Fruit fly (Drosophila melanogaster) whole organism, embryonic: ENCODE results near the gene Idgf4.

Experiments used
- Asciz ChIP-seq: fragments of 200-800 bp; sonication (Bioruptor generic); optimal IDR thresholded peaks from 2 replicates; lab custom pipeline; 2017; ENCODE audit warnings: missing biosample characterization, mild to moderate bottlenecking, missing genetic modification characterization, missing genetic modification reagents
- CG10366 ChIP-seq: fragments of 200-800 bp; sonication (Bioruptor generic); IDR thresholded peaks from 2 replicates; pipeline ENCODE4 v1.3.6; 2022; ENCODE audit warnings: missing biosample characterization, missing genetic modification characterization
- CG11456 ChIP-seq: fragments of 200-800 bp; sonication (Bioruptor generic); IDR thresholded peaks from 3 replicates; pipeline ENCODE4 v1.3.6; 2022; ENCODE audit warnings: missing biosample characterization, missing genetic modification characterization
- CG11696 ChIP-seq: fragments of 200-800 bp; sonication (Bioruptor generic); IDR thresholded peaks from 2 replicates; pipeline ENCODE4 v1.3.6; 2022; ENCODE audit warnings: missing biosample characterization, missing genetic modification characterization
- CG11723 ChIP-seq: fragments of 200-800 bp; sonication (Bioruptor generic); optimal IDR thresholded peaks from 2 replicates; lab custom pipeline; 2017; ENCODE audit warnings: missing biosample characterization, mild to moderate bottlenecking, missing genetic modification characterization
- CG12219 ChIP-seq: fragments of 200-800 bp; sonication (Bioruptor generic); optimal IDR thresholded peaks from 3 replicates; lab custom pipeline; 2018; ENCODE audit warnings: missing biosample characterization, mild to moderate bottlenecking, missing genetic modification characterization
- CG12391 ChIP-seq: fragments of 200-800 bp; sonication (Bioruptor generic); optimal IDR thresholded peaks from 3 replicates; lab custom pipeline; 2018; ENCODE audit warnings: missing biosample characterization, mild to moderate bottlenecking, missing genetic modification characterization, moderate library complexity
- CG12942 ChIP-seq: fragments of 200-800 bp; sonication (Bioruptor generic); optimal IDR thresholded peaks from 3 replicates; lab custom pipeline; 2016; ENCODE audit warnings: missing biosample characterization, missing genetic modification characterization
- CG14667 ChIP-seq: fragments of 200-800 bp; sonication (Bioruptor generic); IDR thresholded peaks from 2 replicates; pipeline ENCODE4 v1.3.6; 2022; ENCODE audit warnings: missing biosample characterization, missing genetic modification characterization
- CG15269 ChIP-seq: fragments of 200-800 bp; sonication (Bioruptor generic); optimal IDR thresholded peaks from 2 replicates; lab custom pipeline; 2018; ENCODE audit warnings: missing biosample characterization, mild to moderate bottlenecking, missing genetic modification characterization, moderate library complexity
- CG2712 ChIP-seq: fragments of 200-800 bp; optimal IDR thresholded peaks from 3 replicates; lab custom pipeline; 2019; ENCODE audit warnings: missing biosample characterization, mild to moderate bottlenecking, missing genetic modification characterization, moderate library complexity
- CG31441 ChIP-seq: fragments of 200-800 bp; sonication (Bioruptor generic); IDR thresholded peaks from 2 replicates; pipeline ENCODE4 v1.3.6; 2022; ENCODE audit warnings: missing biosample characterization, missing genetic modification characterization
- CG33557 ChIP-seq: fragments of 200-800 bp; sonication (Bioruptor generic); optimal IDR thresholded peaks from 2 replicates; lab custom pipeline; 2019; ENCODE audit warnings: missing biosample characterization, mild to moderate bottlenecking, missing genetic modification characterization, moderate library complexity
- CG4424 ChIP-seq: fragments of 200-800 bp; sonication (Bioruptor generic); optimal IDR thresholded peaks from 3 replicates; lab custom pipeline; 2016; ENCODE audit warnings: missing biosample characterization, missing genetic modification characterization
- CG7357 ChIP-seq: fragments of 200-800 bp; sonication (Bioruptor generic); IDR thresholded peaks from 3 replicates; pipeline ENCODE4 v1.3.6; 2022; ENCODE audit warnings: missing biosample characterization, missing genetic modification characterization
- CG7556 ChIP-seq: fragments of 200-800 bp; sonication (Bioruptor generic); optimal IDR thresholded peaks from 2 replicates; lab custom pipeline; 2017; ENCODE audit warnings: missing biosample characterization, mild to moderate bottlenecking, missing genetic modification characterization
- CG7928 ChIP-seq: fragments of 200-800 bp; sonication (Bioruptor generic); optimal IDR thresholded peaks from 2 replicates; lab custom pipeline; 2017; ENCODE audit warnings: missing biosample characterization, mild to moderate bottlenecking, missing genetic modification characterization
- CG7987 ChIP-seq: fragments of 200-800 bp; sonication (Bioruptor generic); optimal IDR thresholded peaks from 2 replicates; lab custom pipeline; 2018; ENCODE audit warnings: missing biosample characterization, mild to moderate bottlenecking, missing genetic modification characterization, moderate library complexity
- Camta ChIP-seq: fragments of 200-800 bp; sonication (Bioruptor generic); optimal IDR thresholded peaks from 2 replicates; lab custom pipeline; 2016; ENCODE audit warnings: missing biosample characterization, missing genetic modification characterization
- D19A ChIP-seq: fragments of 200-800 bp; optimal IDR thresholded peaks from 3 replicates; lab custom pipeline; 2019; ENCODE audit warnings: missing biosample characterization, mild to moderate bottlenecking, missing genetic modification characterization, moderate library complexity
- Doc3 ChIP-seq: fragments of 200-800 bp; sonication (Bioruptor generic); IDR thresholded peaks from 3 replicates; pipeline ENCODE4 v1.3.6; 2022; ENCODE audit warnings: missing biosample characterization, missing genetic modification characterization; ENCODE audit not compliant: partially characterized antibody
- ERR ChIP-seq: fragments of 200-800 bp; sonication (Bioruptor generic); optimal IDR thresholded peaks from 2 replicates; lab custom pipeline; 2016; ENCODE audit warnings: missing biosample characterization, missing genetic modification characterization
- Ets65A ChIP-seq: fragments of 200-800 bp; sonication (Bioruptor generic); peaks from one replicate; lab custom pipeline; 2016; ENCODE audit warnings: missing biosample characterization, missing genetic modification characterization
- Ets97D ChIP-seq: fragments of 200-800 bp; sonication (Bioruptor generic); optimal IDR thresholded peaks from 3 replicates; lab custom pipeline; 2016; ENCODE audit warnings: missing biosample characterization, missing genetic modification characterization
- HHEX ChIP-seq: fragments of 200-800 bp; sonication (Bioruptor generic); optimal IDR thresholded peaks from 3 replicates; lab custom pipeline; 2017; ENCODE audit warnings: missing biosample characterization, mild to moderate bottlenecking, missing genetic modification characterization, missing genetic modification reagents
- HLHmδ ChIP-seq: fragments of 200-800 bp; sonication (Bioruptor generic); optimal IDR thresholded peaks from 2 replicates; lab custom pipeline; 2018; ENCODE audit warnings: missing biosample characterization, mild to moderate bottlenecking, missing genetic modification characterization, moderate library complexity
- MBD-R2 ChIP-seq: fragments of 200-800 bp; sonication (Bioruptor generic); IDR thresholded peaks from 2 replicates; pipeline ENCODE4 v1.3.6; 2022; ENCODE audit warnings: missing biosample characterization, missing genetic modification characterization
- NC2β ChIP-seq: fragments of 200-800 bp; sonication (Bioruptor generic); optimal IDR thresholded peaks from 2 replicates; lab custom pipeline; 2016; ENCODE audit warnings: missing biosample characterization, missing genetic modification characterization
- Oli ChIP-seq: fragments of 200-800 bp; sonication (Bioruptor generic); optimal IDR thresholded peaks from 2 replicates; lab custom pipeline; 2018; ENCODE audit warnings: missing biosample characterization, mild to moderate bottlenecking, missing genetic modification characterization, moderate library complexity
- Rfx ChIP-seq: fragments of 200-800 bp; sonication (Bioruptor generic); IDR thresholded peaks from 2 replicates; pipeline ENCODE4 v1.3.6; 2022; ENCODE audit warnings: missing biosample characterization, missing genetic modification characterization
- Sox100B ChIP-seq: fragments of 200-800 bp; sonication (Bioruptor generic); optimal IDR thresholded peaks from 3 replicates; lab custom pipeline; 2018; ENCODE audit warnings: missing biosample characterization, mild to moderate bottlenecking, missing genetic modification characterization
- Taf1 ChIP-seq: fragments of 200-800 bp; sonication (Bioruptor generic); IDR thresholded peaks from 2 replicates; pipeline ENCODE4 v1.3.6; 2022; ENCODE audit warnings: missing biosample characterization, missing genetic modification characterization
- ara ChIP-seq: fragments of 200-800 bp; sonication (Bioruptor generic); IDR thresholded peaks from 2 replicates; pipeline ENCODE4 v1.3.6; 2022; ENCODE audit warnings: missing biosample characterization, missing genetic modification characterization
- bcd ChIP-seq: fragments of 200-800 bp; sonication (Bioruptor generic); optimal IDR thresholded peaks from 2 replicates; lab custom pipeline; 2017; ENCODE audit warnings: missing biosample characterization, mild to moderate bottlenecking, missing genetic modification characterization
- crp ChIP-seq, 2 experiments: fragments of 200-800 bp; sonication (Bioruptor generic); optimal IDR thresholded peaks; 2 replicates in 1 of 2; 3 replicates in 1 of 2; lab custom pipeline; 2017; ENCODE audit warnings: missing biosample characterization in 2 of 2, missing genetic modification characterization in 2 of 2, mild to moderate bottlenecking in 1 of 2, moderate library complexity in 1 of 2
- danr ChIP-seq: fragments of 200-800 bp; sonication (Bioruptor generic); IDR thresholded peaks from 2 replicates; pipeline ENCODE4 v1.3.6; 2022; ENCODE audit warnings: missing biosample characterization, missing genetic modification characterization
- dysf ChIP-seq: fragments of 200-800 bp; sonication (Bioruptor generic); IDR thresholded peaks from 3 replicates; pipeline ENCODE4 v1.3.6; 2022; ENCODE audit warnings: missing biosample characterization, missing genetic modification characterization
- eve ChIP-seq, 2 experiments: fragments of >200 bp; optimal IDR thresholded peaks; 2 replicates each; lab custom pipeline; 2017; ENCODE audit warnings: missing biosample characterization in 2 of 2, missing genetic modification characterization in 2 of 2
- grau ChIP-seq: fragments of 200-800 bp; optimal IDR thresholded peaks from 3 replicates; lab custom pipeline; 2019; ENCODE audit warnings: missing biosample characterization, mild to moderate bottlenecking, missing genetic modification characterization, moderate library complexity
- her ChIP-seq: fragments of 200-800 bp; sonication (Bioruptor generic); optimal IDR thresholded peaks from 2 replicates; lab custom pipeline; 2016; ENCODE audit warnings: missing biosample characterization, missing genetic modification characterization
- hkb ChIP-seq, 2 experiments: fragments of 200-800 bp in 1 of 2; fragments of >200 bp in 1 of 2; sonication (Bioruptor generic) in 1 of 2; IDR thresholded peaks in 1 of 2; optimal IDR thresholded peaks in 1 of 2; 2 replicates each; pipeline versions ENCODE4 v1.3.6 to Lab custom; 2017 to 2022; ENCODE audit warnings: missing biosample characterization in 1 of 2, missing genetic modification characterization in 1 of 2
- lov ChIP-seq, 2 experiments: fragments of 200-800 bp in 1 of 2; fragments of >200 bp in 1 of 2; sonication (Bioruptor generic) in 1 of 2; IDR thresholded peaks in 1 of 2; optimal IDR thresholded peaks in 1 of 2; 2 replicates in 1 of 2; 3 replicates in 1 of 2; pipeline versions ENCODE4 v1.3.6 to Lab custom; 2017 to 2022; ENCODE audit warnings: missing biosample characterization in 1 of 2, missing genetic modification characterization in 1 of 2
- nerfin-1 ChIP-seq: fragments of 200-800 bp; sonication (Bioruptor generic); optimal IDR thresholded peaks from 3 replicates; lab custom pipeline; 2019; ENCODE audit warnings: missing biosample characterization, mild to moderate bottlenecking, missing genetic modification characterization, moderate library complexity
- nmo ChIP-seq: fragments of 200-800 bp; sonication (Bioruptor generic); optimal IDR thresholded peaks from 2 replicates; lab custom pipeline; 2018; ENCODE audit warnings: missing biosample characterization, mild to moderate bottlenecking, missing genetic modification characterization, moderate library complexity
- peb ChIP-seq: fragments of 200-800 bp; sonication (Bioruptor generic); IDR thresholded peaks from 2 replicates; pipeline ENCODE4 v1.3.6; 2022; ENCODE audit warnings: missing biosample characterization, missing genetic modification characterization
- pita ChIP-seq: fragments of 200-800 bp; sonication (Bioruptor generic); optimal IDR thresholded peaks from 2 replicates; lab custom pipeline; 2017; ENCODE audit warnings: missing biosample characterization, mild to moderate bottlenecking, missing genetic modification characterization
- row ChIP-seq: fragments of 200-800 bp; sonication (Bioruptor generic); IDR thresholded peaks from 3 replicates; pipeline ENCODE4 v1.3.6; 2022; ENCODE audit warnings: missing biosample characterization, missing genetic modification characterization
- sens ChIP-seq: fragments of 200-800 bp; sonication (Bioruptor generic); peaks from one replicate; lab custom pipeline; 2016; ENCODE audit warnings: missing biosample characterization, missing genetic modification characterization
- unpg ChIP-seq: fragments of 200-800 bp; sonication (Bioruptor generic); optimal IDR thresholded peaks from 3 replicates; lab custom pipeline; 2018; ENCODE audit warnings: missing biosample characterization, mild to moderate bottlenecking, missing genetic modification characterization, moderate library complexity
- zf30C ChIP-seq: fragments of 200-800 bp; sonication (Bioruptor generic); optimal IDR thresholded peaks from 3 replicates; lab custom pipeline; 2018; ENCODE audit warnings: missing biosample characterization, mild to moderate bottlenecking, missing genetic modification characterization
- zfh1 ChIP-seq: fragments of 200-800 bp; sonication (Bioruptor generic); IDR thresholded peaks from 3 replicates; pipeline ENCODE4 v1.3.6; 2022; ENCODE audit warnings: missing biosample characterization, missing genetic modification characterization

Idgf4 gene

dm6 chrX:9911751-9912150 lies 19.0 kb downstream of the Idgf4 start (continued):
- TF ChIP-seq CG7987 (GFP tag; lab: Kevin White, UChicago) (no peak), MBD-R2 (GFP tag; lab: Robert Waterston, UW) (no peak), pita (GFP tag; lab: Kevin White, UChicago) (no peak), CG31441 (peak; percentile 27; the same call in 1 of the 2 replicates), CG12391 (tag; lab: Kevin White, UChicago) (peak; percentile 8), HLHmδ (GFP tag; lab: Kevin White, UChicago) (no peak), CG11456 (GFP tag; lab: Robert Waterston, UW) (no peak), grau (peak; percentile 5), D19A (tag; lab: Kevin White, UChicago) (peak; percentile 15), CG33557 (GFP tag; lab: Kevin White, UChicago) (no peak), Oli (peak; percentile 21), CG10366 (0 out of 2 replicates have a peak, but pooled peaks have one; percentile 22), HHEX (GFP tag; lab: Kevin White, UChicago) (peak; percentile 1), unpg (GFP tag; lab: Kevin White, UChicago) (peak; percentile 48), Ets97D (GFP tag; lab: Kevin White, UChicago) (no peak), ara (GFP tag; lab: Robert Waterston, UW) (no peak), Doc3 (GFP tag; lab: Robert Waterston, UW) (no peak), nerfin-1 (tag; lab: Kevin White, UChicago) (peak; percentile 8), Taf1 (GFP tag; lab: Robert Waterston, UW) (no peak), NC2β (no peak), CG7556 (no peak), CG7928 (GFP tag; lab: Kevin White, UChicago) (no peak), sens (GFP tag; lab: Kevin White, UChicago) (peak; percentile 74), CG14667 (GFP tag; lab: Robert Waterston, UW) (0 out of 2 replicates have a peak, but pooled peaks have one; percentile 26), CG11723 (no peak), hkb (optimal IDR thresholded peaks at IDR 0.05; lab: Kevin White, UChicago) (no peak), hkb (GFP tag; IDR thresholded peaks at IDR 0.05; lab: Robert Waterston, UW) (peak; percentile 37; the same call in 1 of the 2 replicates), eve (GFP tag; optimal IDR thresholded peaks at IDR 0.05; lab: Kevin White, UChicago) (no peak), lov (optimal IDR thresholded peaks at IDR 0.05; lab: Kevin White, UChicago) (no peak), lov (GFP tag; IDR thresholded peaks at IDR 0.05; lab: Robert Waterston, UW) (no peak), ERR (GFP tag; lab: Kevin White, UChicago) (no peak), CG4424 (peak; percentile 32), CG15269 (tag; lab: Kevin White, UChicago) (no peak), Sox100B (GFP tag; lab: Kevin White, UChicago) (peak; percentile 24), bcd (GFP tag; lab: Kevin White, UChicago) (peak; percentile 13), Camta (GFP tag; lab: Kevin White, UChicago) (no peak), CG12219 (GFP tag; lab: Kevin White, UChicago) (no peak), Asciz (GFP tag; lab: Kevin White, UChicago) (no peak), Rfx (GFP tag; lab: Robert Waterston, UW) (no peak)

- TF ChIP-seq zfh1 (GFP tag; lab: Robert Waterston, UW) (0 out of 3 replicates have a peak, but pooled peaks have one; percentile 14), Ets65A (GFP tag; lab: Kevin White, UChicago) (peak; percentile 34), CG7357 (GFP tag; lab: Robert Waterston, UW) (no peak), CG11696 (no peak), unpg (GFP tag; lab: Kevin White, UChicago) (no peak), zf30C (GFP tag; lab: Kevin White, UChicago) (no peak), nmo (GFP tag; lab: Kevin White, UChicago) (peak; percentile 17), row (GFP tag; lab: Robert Waterston, UW) (peak; percentile 22; the same call in 2 of the 3 replicates), crp (GFP tag; optimal IDR thresholded peaks at IDR 0.05; lab: Kevin White, UChicago) (no peak), CG2712 (tag; lab: Kevin White, UChicago) (peak; percentile 49), CG12942 (no peak), her (GFP tag; lab: Kevin White, UChicago) (no peak), peb (GFP tag; lab: Robert Waterston, UW) (no peak), dysf (GFP tag; lab: Robert Waterston, UW) (0 out of 3 replicates have a peak, but pooled peaks have one; percentile 11), danr (no peak)
These were observed 19.7 kb downstream of the Idgf4 start, which contains the start of gene CG1986 for dm6 chrX:9911026-9911425. CG1986 (minus strand) TSS chrX:9911126.
